Fruit fly (Drosophila melanogaster) whole organism, embryonic: Measurements from ENCODE around the gene CG12783.

ENCODE experiments used
- Ada2b ChIP-seq: fragments of 200-800 bp; sonication (Bioruptor generic); IDR thresholded peaks from 2 replicates; pipeline ENCODE4 v1.3.6; 2022; ENCODE audit warnings: missing biosample characterization, missing genetic modification characterization
- CG10565 ChIP-seq: fragments of 200-800 bp; sonication (Bioruptor generic); optimal IDR thresholded peaks from 3 replicates; lab custom pipeline; 2016; ENCODE audit warnings: missing biosample characterization, mild to moderate bottlenecking, missing genetic modification characterization
- CG12219 ChIP-seq: fragments of 200-800 bp; sonication (Bioruptor generic); optimal IDR thresholded peaks from 3 replicates; lab custom pipeline; 2018; ENCODE audit warnings: missing biosample characterization, mild to moderate bottlenecking, missing genetic modification characterization
- CG13424 ChIP-seq: fragments of 200-800 bp; sonication (Bioruptor generic); optimal IDR thresholded peaks from 2 replicates; lab custom pipeline; 2019; ENCODE audit warnings: missing biosample characterization, mild to moderate bottlenecking, missing genetic modification characterization, moderate library complexity
- CG17912 ChIP-seq: fragments of 200-800 bp; sonication (Bioruptor generic); optimal IDR thresholded peaks from 2 replicates; lab custom pipeline; 2018; ENCODE audit warnings: missing biosample characterization, mild to moderate bottlenecking, missing genetic modification characterization
- CG18599 ChIP-seq: fragments of 200-800 bp; sonication (Bioruptor generic); optimal IDR thresholded peaks from 3 replicates; lab custom pipeline; 2017; ENCODE audit warnings: missing biosample characterization, missing genetic modification characterization, mild to moderate bottlenecking, moderate library complexity, missing genetic modification reagents
- CG2712 ChIP-seq: fragments of 200-800 bp; optimal IDR thresholded peaks from 3 replicates; lab custom pipeline; 2019; ENCODE audit warnings: missing biosample characterization, mild to moderate bottlenecking, missing genetic modification characterization, moderate library complexity
- CG2875 ChIP-seq: fragments of 200-800 bp; sonication (Bioruptor generic); optimal IDR thresholded peaks from 2 replicates; lab custom pipeline; 2017; ENCODE audit warnings: missing biosample characterization, mild to moderate bottlenecking, missing genetic modification characterization, missing genetic modification reagents
- CG32767 ChIP-seq: fragments of 200-800 bp; sonication (Bioruptor generic); IDR thresholded peaks from 2 replicates; pipeline ENCODE4 v1.3.6; 2022; ENCODE audit warnings: missing biosample characterization, missing genetic modification characterization
- CG3281 ChIP-seq: fragments of 200-800 bp; sonication (Bioruptor generic); optimal IDR thresholded peaks from 3 replicates; lab custom pipeline; 2017; ENCODE audit warnings: missing biosample characterization, mild to moderate bottlenecking, missing genetic modification characterization
- CG34422 ChIP-seq: fragments of 200-800 bp; sonication (Bioruptor generic); IDR thresholded peaks from 3 replicates; pipeline ENCODE4 v1.3.6; 2022; ENCODE audit warnings: missing biosample characterization, missing genetic modification characterization
- CG3726 ChIP-seq: fragments of 200-800 bp; sonication (Bioruptor generic); IDR thresholded peaks from 3 replicates; pipeline ENCODE4, ENCODE4 v1.3.6; 2022; ENCODE audit warnings: missing biosample characterization, missing genetic modification characterization
- CG4282 ChIP-seq: fragments of 200-800 bp; sonication (Bioruptor generic); optimal IDR thresholded peaks from 2 replicates; lab custom pipeline; 2016; ENCODE audit warnings: missing biosample characterization, missing genetic modification characterization
- CG4820 ChIP-seq: fragments of 200-800 bp; sonication (Bioruptor generic); optimal IDR thresholded peaks from 3 replicates; lab custom pipeline; 2016; ENCODE audit warnings: missing biosample characterization, missing genetic modification characterization
- CG4854 ChIP-seq: fragments of 200-800 bp; sonication (Bioruptor generic); optimal IDR thresholded peaks from 2 replicates; lab custom pipeline; 2016; ENCODE audit warnings: missing biosample characterization, missing genetic modification characterization, inconsistent platforms
- CG6272 ChIP-seq: fragments of 200-800 bp; sonication (Bioruptor generic); IDR thresholded peaks from 2 replicates; pipeline ENCODE4 v1.3.6; 2022; ENCODE audit warnings: missing biosample characterization, missing genetic modification characterization
- CG6689 ChIP-seq: fragments of 200-800 bp; sonication (Bioruptor generic); IDR thresholded peaks from 2 replicates; pipeline ENCODE4 v1.3.6; 2022; ENCODE audit warnings: missing biosample characterization, missing genetic modification characterization
- CG6854 ChIP-seq: fragments of 200-800 bp; sonication (Bioruptor generic); optimal IDR thresholded peaks from 3 replicates; lab custom pipeline; 2017; ENCODE audit warnings: missing biosample characterization, mild to moderate bottlenecking, missing genetic modification characterization
- CG7963 ChIP-seq: fragments of 200-800 bp; sonication (Bioruptor generic); IDR thresholded peaks from 3 replicates; pipeline ENCODE4 v1.3.6; 2022; ENCODE audit warnings: missing biosample characterization, missing genetic modification characterization; ENCODE audit not compliant: partially characterized antibody
- CG8281 ChIP-seq: fragments of 200-800 bp; sonication (Bioruptor generic); optimal IDR thresholded peaks from 2 replicates; lab custom pipeline; 2018; ENCODE audit warnings: missing biosample characterization, mild to moderate bottlenecking, missing genetic modification characterization, moderate library complexity
- CG9932 ChIP-seq: fragments of 200-800 bp; sonication (Bioruptor generic); IDR thresholded peaks from 2 replicates; pipeline ENCODE4 v1.3.6; 2022; ENCODE audit warnings: missing biosample characterization, missing genetic modification characterization
- CHES-1-like ChIP-seq: fragments of 200-800 bp; sonication (Bioruptor generic); optimal IDR thresholded peaks from 2 replicates; lab custom pipeline; 2016; ENCODE audit warnings: missing biosample characterization, missing genetic modification characterization
- Camta ChIP-seq: fragments of 200-800 bp; sonication (Bioruptor generic); optimal IDR thresholded peaks from 2 replicates; lab custom pipeline; 2016; ENCODE audit warnings: missing biosample characterization, missing genetic modification characterization
- D ChIP-seq, 2 experiments: fragments of 200-800 bp in 1 of 2; fragments of >200 bp in 1 of 2; sonication (Bioruptor generic) in 1 of 2; optimal IDR thresholded peaks; 2 replicates in 1 of 2; 3 replicates in 1 of 2; lab custom pipeline; 2017; ENCODE audit warnings: mild to moderate bottlenecking in 1 of 2, missing biosample characterization in 1 of 2, missing genetic modification characterization in 1 of 2, missing genetic modification reagents in 1 of 2
- Fer3 ChIP-seq: fragments of 200-800 bp; sonication (Bioruptor generic); optimal IDR thresholded peaks from 2 replicates; lab custom pipeline; 2018; ENCODE audit warnings: missing biosample characterization, mild to moderate bottlenecking, missing genetic modification characterization, moderate library complexity
- Gsc ChIP-seq: fragments of 200-800 bp; sonication (Bioruptor generic); IDR thresholded peaks from 2 replicates; pipeline ENCODE4 v1.3.6; 2022; ENCODE audit warnings: missing biosample characterization, missing genetic modification characterization
- HLHmδ ChIP-seq: fragments of 200-800 bp; sonication (Bioruptor generic); optimal IDR thresholded peaks from 2 replicates; lab custom pipeline; 2018; ENCODE audit warnings: missing biosample characterization, mild to moderate bottlenecking, missing genetic modification characterization, moderate library complexity
- HmgZ ChIP-seq: fragments of 200-800 bp; sonication (Bioruptor generic); optimal IDR thresholded peaks from 2 replicates; lab custom pipeline; 2018; ENCODE audit warnings: missing biosample characterization, mild to moderate bottlenecking, missing genetic modification characterization
- Med ChIP-seq: fragments of 200-800 bp; sonication (Bioruptor generic); peaks from one replicate; lab custom pipeline; 2016; ENCODE audit warnings: missing biosample characterization, missing genetic modification characterization, mild to moderate bottlenecking, inconsistent platforms, moderate library complexity
- Nf-YC ChIP-seq: fragments of 200-800 bp; optimal IDR thresholded peaks from 3 replicates; lab custom pipeline; 2019; ENCODE audit warnings: missing biosample characterization, mild to moderate bottlenecking, missing genetic modification characterization, moderate library complexity
- Stat92E ChIP-seq, 3 experiments: fragments of >200 bp in 2 of 3; fragments of 200-800 bp in 1 of 3; sonication (Bioruptor generic) in 1 of 3; optimal IDR thresholded peaks; 2 replicates each; lab custom pipeline; 2017 to 2019; ENCODE audit warnings: missing biosample characterization in 3 of 3, missing genetic modification characterization in 3 of 3, mild to moderate bottlenecking in 1 of 3, moderate library complexity in 1 of 3
- Usf ChIP-seq: fragments of 200-800 bp; sonication (Bioruptor generic); optimal IDR thresholded peaks from 2 replicates; lab custom pipeline; 2017; ENCODE audit warnings: missing genotype, missing biosample characterization, missing genetic modification characterization
- ab ChIP-seq: fragments of 200-800 bp; sonication (Bioruptor generic); optimal IDR thresholded peaks from 2 replicates; lab custom pipeline; 2016; ENCODE audit warnings: missing biosample characterization, missing genetic modification characterization
- amos ChIP-seq: fragments of 200-800 bp; sonication (Bioruptor generic); IDR thresholded peaks from 2 replicates; pipeline ENCODE4 v1.3.6; 2022; ENCODE audit warnings: missing biosample characterization, missing genetic modification characterization; ENCODE audit not compliant: partially characterized antibody
- ato ChIP-seq: fragments of 200-800 bp; sonication (Bioruptor generic); IDR thresholded peaks from 2 replicates; pipeline ENCODE4 v1.3.6; 2022; ENCODE audit warnings: missing biosample characterization, missing genetic modification characterization; ENCODE audit not compliant: partially characterized antibody
- bbx ChIP-seq: fragments of 200-800 bp; sonication (Bioruptor generic); IDR thresholded peaks from 2 replicates; pipeline ENCODE4 v1.3.6; 2022; ENCODE audit warnings: missing biosample characterization, missing genetic modification characterization; ENCODE audit not compliant: partially characterized antibody
- crp ChIP-seq, 2 experiments: fragments of 200-800 bp; sonication (Bioruptor generic); optimal IDR thresholded peaks; 2 replicates in 1 of 2; 3 replicates in 1 of 2; lab custom pipeline; 2017; ENCODE audit warnings: missing biosample characterization in 2 of 2, missing genetic modification characterization in 2 of 2, mild to moderate bottlenecking in 1 of 2, moderate library complexity in 1 of 2
- dati ChIP-seq: fragments of 200-800 bp; sonication (Bioruptor generic); IDR thresholded peaks from 2 replicates; pipeline ENCODE4 v1.3.6; 2022; ENCODE audit warnings: missing biosample characterization, missing genetic modification characterization
- fd102C ChIP-seq: fragments of 200-800 bp; sonication (Bioruptor generic); optimal IDR thresholded peaks from 2 replicates; lab custom pipeline; 2018; ENCODE audit warnings: missing biosample characterization, mild to moderate bottlenecking, missing genetic modification characterization, moderate library complexity
- grn ChIP-seq: fragments of 200-800 bp; sonication (Bioruptor generic); optimal IDR thresholded peaks from 3 replicates; lab custom pipeline; 2017; ENCODE audit warnings: missing biosample characterization, missing genetic modification characterization
- gsb ChIP-seq: fragments of 200-800 bp; sonication (Bioruptor generic); IDR thresholded peaks from 2 replicates; pipeline ENCODE4 v1.3.6; 2022; ENCODE audit warnings: missing biosample characterization, missing genetic modification characterization
- lab ChIP-seq: fragments of 200-800 bp; sonication (Bioruptor generic); optimal IDR thresholded peaks from 3 replicates; lab custom pipeline; 2017; ENCODE audit warnings: missing biosample characterization, missing genetic modification characterization, mild to moderate bottlenecking, moderate library complexity, missing genetic modification reagents
- mld ChIP-seq: fragments of 200-800 bp; sonication (Bioruptor generic); IDR thresholded peaks from 3 replicates; pipeline ENCODE4 v1.3.6; 2022; ENCODE audit warnings: missing biosample characterization, missing genetic modification characterization; ENCODE audit not compliant: partially characterized antibody
- nerfin-1 ChIP-seq: fragments of 200-800 bp; sonication (Bioruptor generic); optimal IDR thresholded peaks from 3 replicates; lab custom pipeline; 2019; ENCODE audit warnings: missing biosample characterization, mild to moderate bottlenecking, missing genetic modification characterization, moderate library complexity
- nmo ChIP-seq: fragments of 200-800 bp; sonication (Bioruptor generic); optimal IDR thresholded peaks from 2 replicates; lab custom pipeline; 2018; ENCODE audit warnings: missing biosample characterization, mild to moderate bottlenecking, missing genetic modification characterization, moderate library complexity
- psq ChIP-seq: fragments of 200-800 bp; sonication (Bioruptor generic); optimal IDR thresholded peaks from 2 replicates; lab custom pipeline; 2017; ENCODE audit warnings: missing biosample characterization, missing genetic modification characterization
- slp2 ChIP-seq: fragments of 200-800 bp; sonication (Bioruptor generic); optimal IDR thresholded peaks from 2 replicates; lab custom pipeline; 2016; ENCODE audit warnings: missing biosample characterization, missing genetic modification characterization
- sqz ChIP-seq: fragments of 200-800 bp; sonication (Bioruptor generic); optimal IDR thresholded peaks from 3 replicates; lab custom pipeline; 2018; ENCODE audit warnings: missing biosample characterization, mild to moderate bottlenecking, missing genetic modification characterization
- ssp ChIP-seq: fragments of 200-800 bp; sonication (Bioruptor generic); IDR thresholded peaks from 2 replicates; pipeline ENCODE4 v1.3.6; 2022; ENCODE audit warnings: missing biosample characterization, missing genetic modification characterization

The CG12783 gene

dm6 chr3R:16573483-16574145, 39.6 kb downstream of the CG12783 start, which contains the start of gene CG14903 (continued):
- TF ChIP-seq Usf (GFP tag; lab: Kevin White, UChicago): no peak
- TF ChIP-seq bbx: peak; percentile 51
- no peak for TF ChIP-seq CG34422
- TF ChIP-seq CG13424 (tag; lab: Kevin White, UChicago): peak; percentile 38
- no peak for TF ChIP-seq Stat92E (GFP tag; optimal IDR thresholded peaks at IDR 0.05; lab: Kevin White, UChicago)
- peak; percentile 71 for TF ChIP-seq ssp (GFP tag; lab: Robert Waterston, UW)
- TF ChIP-seq CG4282: no peak
- no peak for TF ChIP-seq CG7963 (GFP tag; lab: Robert Waterston, UW)
- peak; percentile 3 for TF ChIP-seq HmgZ (tag; lab: Kevin White, UChicago)
- TF ChIP-seq CG3726 (GFP tag; lab: Robert Waterston, UW): no peak
- no peak for TF ChIP-seq slp2 (GFP tag; lab: Kevin White, UChicago)
- TF ChIP-seq psq: no peak
- no peak for TF ChIP-seq Ada2b (GFP tag; lab: Robert Waterston, UW)
- TF ChIP-seq gsb (GFP tag; lab: Robert Waterston, UW): no peak
- no peak for TF ChIP-seq CG4854 (GFP tag; lab: Kevin White, UChicago)
- TF ChIP-seq ato (GFP tag; lab: Robert Waterston, UW): no peak; the same call in 1 of the 2 replicates
- peak; percentile 40 for TF ChIP-seq CHES-1-like (GFP tag; lab: Kevin White, UChicago)
- no peak for TF ChIP-seq mld (GFP tag; lab: Robert Waterston, UW)
- TF ChIP-seq nerfin-1 (tag; lab: Kevin White, UChicago): no peak
- no peak for TF ChIP-seq D (optimal IDR thresholded peaks at IDR 0.05; lab: Kevin White, UChicago)
- no peak for TF ChIP-seq D (GFP tag; optimal IDR thresholded peaks at IDR 0.05; lab: Kevin White, UChicago)
- TF ChIP-seq CG32767 (GFP tag; lab: Robert Waterston, UW): no peak
- TF ChIP-seq Camta: no peak
- no peak for TF ChIP-seq CG8281 (tag; lab: Kevin White, UChicago)
- TF ChIP-seq Gsc (GFP tag; lab: Robert Waterston, UW): no peak
- TF ChIP-seq CG6854 (GFP tag; lab: Kevin White, UChicago): no peak
- TF ChIP-seq CG10565 (GFP tag; lab: Kevin White, UChicago): no peak
- no peak for TF ChIP-seq CG6689 (GFP tag; lab: Robert Waterston, UW)
- no peak for TF ChIP-seq Nf-YC (tag; lab: Kevin White, UChicago)
- TF ChIP-seq CG6272 (GFP tag; lab: Robert Waterston, UW): peak; percentile 30; the same call in 1 of the 2 replicates
- no peak for TF ChIP-seq crp (GFP tag; optimal IDR thresholded peaks at IDR 0.05; lab: Kevin White, UChicago)
- TF ChIP-seq CG17912 (GFP tag; lab: Kevin White, UChicago): no peak
- no peak for TF ChIP-seq CG2875
- TF ChIP-seq fd102C (GFP tag; lab: Kevin White, UChicago): no peak
- no peak for TF ChIP-seq sqz (GFP tag; lab: Kevin White, UChicago)
- peak; percentile 74 for TF ChIP-seq Med (GFP tag; lab: Kevin White, UChicago)
- no peak for TF ChIP-seq lab
- no peak for TF ChIP-seq HLHmδ
- no peak for TF ChIP-seq grn
- peak; percentile 45 for TF ChIP-seq CG2712 (tag; lab: Kevin White, UChicago)
- TF ChIP-seq dati (GFP tag; lab: Robert Waterston, UW): no peak
- TF ChIP-seq CG3281: no peak
- TF ChIP-seq CG4820 (GFP tag; lab: Kevin White, UChicago): no peak
- no peak for TF ChIP-seq CG12219 (GFP tag; lab: Kevin White, UChicago)
- TF ChIP-seq amos (GFP tag; lab: Robert Waterston, UW): peak; percentile 70
- TF ChIP-seq CG18599 (GFP tag; lab: Kevin White, UChicago): no peak
- TF ChIP-seq nmo (GFP tag; lab: Kevin White, UChicago): peak; percentile 74
- no peak for TF ChIP-seq ab (GFP tag; lab: Kevin White, UChicago)
- peak; percentile 67 for TF ChIP-seq CG9932
- TF ChIP-seq Fer3 (tag; lab: Kevin White, UChicago): no peak
